Worm (Caenorhabditis elegans): ENCODE measurements around the gene sdz-33.

sdz-33 gene

ce11 chrIII:11935948-11936280, 28.6 kb downstream of the sdz-33 start:
- TF ChIP-seq unc-39 (tag; optimal IDR thresholded peaks at IDR 0.05) (no peak), lin-11 (tag; optimal IDR thresholded peaks at IDR 0.05) (peak; percentile 14), ceh-82 (tag; optimal IDR thresholded peaks at IDR 0.05) (no peak), C34F6.9 (tag; optimal IDR thresholded peaks at IDR 0.05) (peak; percentile 36), nhr-11 (tag; optimal IDR thresholded peaks at IDR 0.05) (no peak), sem-4 (tag; optimal IDR thresholded peaks at IDR 0.05) (peak; percentile 17), lsy-2 (tag; optimal IDR thresholded peaks at IDR 0.05) (peak in 1 of 2 experiments; percentile 20), ceh-16 (tag; optimal IDR thresholded peaks at IDR 0.05) (no peak), unc-55 (GFP tag; optimal IDR thresholded peaks at IDR 0.05) (peak; percentile 22), blmp-1 (tag; optimal IDR thresholded peaks at IDR 0.05; ENCODE audit: insufficient read depth) (no peak), nhr-12 (tag; optimal IDR thresholded peaks at IDR 0.05) (no peak), snpc-4 (tag; optimal IDR thresholded peaks at IDR 0.05) (peak; percentile 11), F13H6.1 (tag; optimal IDR thresholded peaks at IDR 0.05) (peak; percentile 58), nhr-25 (tag; optimal IDR thresholded peaks at IDR 0.05) (no peak), ZK546.5 (tag; optimal IDR thresholded peaks at IDR 0.05) (no peak), crh-2 (tag; optimal IDR thresholded peaks at IDR 0.05) (peak; percentile 9)

ce11 chrIII:11936668-11937276, 29.5 kb downstream of the sdz-33 start:
- TF ChIP-seq ztf-11 (tag; optimal IDR thresholded peaks at IDR 0.05) (no peak), nhr-129 (tag; optimal IDR thresholded peaks at IDR 0.05) (no peak), F13H6.1 (tag; optimal IDR thresholded peaks at IDR 0.05) (peak; percentile 14)

- TF ChIP-seq mab-5 (tag; optimal IDR thresholded peaks at IDR 0.05) (no peak), ama-1 (optimal IDR thresholded peaks at IDR 0.05) (no peak), sem-4 (tag; optimal IDR thresholded peaks at IDR 0.05) (peak; percentile 16), skn-1 (tag; optimal IDR thresholded peaks at IDR 0.05) (no peak), ztf-4 (tag; optimal IDR thresholded peaks at IDR 0.05) (no peak), gmeb-1 (tag; optimal IDR thresholded peaks at IDR 0.05) (no peak), nhr-129 (tag; optimal IDR thresholded peaks at IDR 0.05) (peak; percentile 13), ztf-11 (tag; optimal IDR thresholded peaks at IDR 0.05) (no peak), nhr-6 (tag; optimal IDR thresholded peaks at IDR 0.05) (no peak), nhr-23 (tag; optimal IDR thresholded peaks at IDR 0.05) (no peak), egl-27 (tag; optimal IDR thresholded peaks at IDR 0.05) (no peak), fos-1 (tag; optimal IDR thresholded peaks at IDR 0.05) (no peak), nhr-77 (tag; optimal IDR thresholded peaks at IDR 0.05) (no peak), aly-2 (tag; optimal IDR thresholded peaks at IDR 0.05) (no peak), unc-55 (GFP tag; optimal IDR thresholded peaks at IDR 0.05) (peak; percentile 5), blmp-1 (tag; optimal IDR thresholded peaks at IDR 0.05; ENCODE audit: insufficient read depth) (no peak), ztf-1 (GFP tag; conservative IDR thresholded peaks at IDR 0.05) (no peak), Y55F3AM.14 (GFP tag; optimal IDR thresholded peaks at IDR 0.05) (no peak), nhr-11 (tag; optimal IDR thresholded peaks at IDR 0.05) (no peak), C34F6.9 (tag; optimal IDR thresholded peaks at IDR 0.05) (peak; percentile 14), alr-1 (tag; optimal IDR thresholded peaks at IDR 0.05) (no peak), nhr-237 (tag; optimal IDR thresholded peaks at IDR 0.05) (no peak), crh-2 (tag; optimal IDR thresholded peaks at IDR 0.05) (peak; percentile 19), peb-1 (tag; optimal IDR thresholded peaks at IDR 0.05) (no peak), elt-1 (tag; optimal IDR thresholded peaks at IDR 0.05) (no peak), dmd-4 (tag; optimal IDR thresholded peaks at IDR 0.05) (no peak), zag-1 (tag; optimal IDR thresholded peaks at IDR 0.05) (no peak), mdl-1 (tag; optimal IDR thresholded peaks at IDR 0.05) (no peak), lsy-2 (tag; optimal IDR thresholded peaks at IDR 0.05) (peak in 1 of 2 experiments; percentile 38), lin-39 (tag; optimal IDR thresholded peaks at IDR 0.05) (no peak), nhr-12 (tag; optimal IDR thresholded peaks at IDR 0.05) (no peak), snpc-4 (tag; optimal IDR thresholded peaks at IDR 0.05) (no peak), ZK546.5 (tag; optimal IDR thresholded peaks at IDR 0.05) (no peak), nhr-25 (tag; optimal IDR thresholded peaks at IDR 0.05) (no peak), sma-9 (GFP tag; optimal IDR thresholded peaks at IDR 0.05) (no peak), sma-9 (tag; optimal IDR thresholded peaks at IDR 0.05) (no peak), unc-62 (GFP tag; optimal IDR thresholded peaks at IDR 0.05) (no peak), lin-13 (GFP tag; optimal IDR thresholded peaks at IDR 0.05) (no peak), F13H6.1 (tag; optimal IDR thresholded peaks at IDR 0.05) (no peak), nhr-10 (tag; optimal IDR thresholded peaks at IDR 0.05) (no peak), lin-11 (tag; optimal IDR thresholded peaks at IDR 0.05) (no peak), mbf-1 (tag; optimal IDR thresholded peaks at IDR 0.05) (no peak), elt-3 (tag; optimal IDR thresholded peaks at IDR 0.05) (no peak), sma-3 (GFP tag; optimal IDR thresholded peaks at IDR 0.05) (no peak)
Observed at ce11 chrIII:11937911-11938310, 30.6 kb downstream of the sdz-33 start.
